Worm (Caenorhabditis elegans) whole organism, young adult: ENCODE measurements around the gene ndua-12.

Source experiments
- B0336.3 ChIP-seq: fragments of 200-800 bp; sonication (Bioruptor generic); IDR thresholded peaks from 2 replicates; pipeline ENCODE4 v1.3.6; 2022; ENCODE audit warnings: missing genetic modification characterization, missing compliant biosample characterization
- C17E4.6 ChIP-seq: fragments of 200-800 bp; sonication (Bioruptor generic); IDR thresholded peaks from 2 replicates; pipeline ENCODE4 v1.3.6; 2022; ENCODE audit warnings: missing genetic modification reagents, missing genetic modification characterization, missing compliant biosample characterization
- F23B12.7 ChIP-seq: sonication (generic microtip); optimal IDR thresholded peaks from 2 replicates; lab custom pipeline; 2017; ENCODE audit warnings: missing genetic modification characterization, mild to moderate bottlenecking, missing compliant biosample characterization, antibody characterized with exemption, moderate library complexity; ENCODE audit not compliant: insufficient read depth
- F37B4.10 ChIP-seq: fragments of 200-800 bp; sonication (Bioruptor generic); IDR thresholded peaks from 2 replicates; pipeline ENCODE4 v1.3.6; 2022; ENCODE audit warnings: missing genetic modification characterization, missing compliant biosample characterization
- F39B2.1 ChIP-seq: fragments of 200-800 bp; sonication (Bioruptor generic); IDR thresholded peaks from 2 replicates; pipeline ENCODE4 v1.3.6; 2022; ENCODE audit warnings: missing genetic modification reagents, missing genetic modification characterization, missing compliant biosample characterization
- F49E8.2 ChIP-seq: sonication (generic microtip); optimal IDR thresholded peaks from 3 replicates; lab custom pipeline; 2017; ENCODE audit warnings: missing genetic modification characterization, mild to moderate bottlenecking, missing compliant biosample characterization, antibody characterized with exemption, moderate library complexity; ENCODE audit not compliant: insufficient read depth
- F55B11.4 ChIP-seq: sonication (generic microtip); optimal IDR thresholded peaks from 2 replicates; lab custom pipeline; 2016; ENCODE audit warnings: missing compliant biosample characterization, missing genetic modification characterization, borderline replicate concordance; ENCODE audit not compliant: insufficient read depth
- K12H6.12 ChIP-seq: fragments of 200-800 bp; sonication (Bioruptor generic); optimal IDR thresholded peaks from 2 replicates; lab custom pipeline; 2018; ENCODE audit warnings: mild to moderate bottlenecking, missing genetic modification characterization, missing compliant biosample characterization
- T07F8.4 ChIP-seq: sonication (generic microtip); optimal IDR thresholded peaks from 2 replicates; lab custom pipeline; 2016; ENCODE audit warnings: mild to moderate bottlenecking, missing genetic modification characterization, moderate library complexity, missing compliant biosample characterization
- Y56A3A.18 ChIP-seq: fragments of 200-800 bp; sonication (Bioruptor generic); IDR thresholded peaks from 2 replicates; pipeline ENCODE4 v1.3.6; 2022; ENCODE audit warnings: missing genetic modification reagents, missing genetic modification characterization, missing compliant biosample characterization
- Y95B8A.8 ChIP-seq: fragments of 200-800 bp; sonication (Bioruptor generic); IDR thresholded peaks from 2 replicates; pipeline ENCODE4 v1.3.6; 2022; ENCODE audit warnings: missing genetic modification reagents, missing genetic modification characterization, missing compliant biosample characterization
- ZK185.1 ChIP-seq: sonication (generic microtip); optimal IDR thresholded peaks from 2 replicates; lab custom pipeline; 2016; ENCODE audit warnings: mild to moderate bottlenecking, missing genetic modification characterization, missing compliant biosample characterization; ENCODE audit not compliant: poor library complexity, severe bottlenecking
- akir-1 ChIP-seq: fragments of 200-800 bp; sonication (Bioruptor generic); optimal IDR thresholded peaks from 2 replicates; lab custom pipeline; 2018; ENCODE audit warnings: mild to moderate bottlenecking, missing genetic modification characterization, moderate library complexity, missing compliant biosample characterization
- ama-1 ChIP-seq, 3 experiments: fragments of 150-350 bp in 1 of 3; sonication (generic microtip) in 2 of 3; optimal IDR thresholded peaks; 2 replicates each; lab custom pipeline; 2014 to 2018; ENCODE audit warnings: missing biosample characterization in 2 of 3, missing genetic modification characterization in 2 of 3, missing genetic modification reagents in 2 of 3
- aptf-3 ChIP-seq: fragments of 200-800 bp; sonication (Bioruptor generic); IDR thresholded peaks from 2 replicates; pipeline ENCODE4 v1.3.6; 2022; ENCODE audit warnings: missing genetic modification characterization, missing compliant biosample characterization
- atf-7 ChIP-seq: sonication (generic microtip); optimal IDR thresholded peaks from 2 replicates; lab custom pipeline; 2017; ENCODE audit warnings: mild to moderate bottlenecking, missing genetic modification characterization, missing compliant biosample characterization
- attf-3 ChIP-seq: fragments of 200-800 bp; sonication (Bioruptor generic); conservative IDR thresholded peaks from 2 replicates; pipeline ENCODE4 v1.3.6; 2022; ENCODE audit warnings: missing genetic modification reagents, missing genetic modification characterization, missing compliant biosample characterization
- cebp-1 ChIP-seq, 2 experiments: fragments of 200-800 bp in 1 of 2; sonication (Bioruptor generic) in 1 of 2; sonication (generic microtip) in 1 of 2; IDR thresholded peaks in 1 of 2; optimal IDR thresholded peaks in 1 of 2; 2 replicates each; pipeline versions ENCODE4 v1.3.6 to Lab custom; 2017 to 2022; ENCODE audit warnings: missing compliant biosample characterization in 2 of 2, missing genetic modification characterization in 2 of 2, mild to moderate bottlenecking in 1 of 2, missing genetic modification reagents in 1 of 2, moderate library complexity in 1 of 2
- ceh-58 ChIP-seq: fragments of 200-800 bp; sonication (Bioruptor generic); IDR thresholded peaks from 2 replicates; pipeline ENCODE4 v1.3.6; 2022; ENCODE audit warnings: missing genetic modification characterization, missing compliant biosample characterization
- egl-18 ChIP-seq: fragments of 200-800 bp; sonication (Bioruptor generic); IDR thresholded peaks from 2 replicates; pipeline ENCODE4 v1.3.6; 2022; ENCODE audit warnings: missing genetic modification reagents, missing genetic modification characterization, missing compliant biosample characterization
- ekl-4 ChIP-seq: fragments of 200-800 bp; sonication (Bioruptor generic); IDR thresholded peaks from 2 replicates; pipeline ENCODE4 v1.3.6; 2022; ENCODE audit warnings: missing genetic modification reagents, missing genetic modification characterization, missing compliant biosample characterization
- fkh-3 ChIP-seq: sonication (generic microtip); optimal IDR thresholded peaks from 2 replicates; lab custom pipeline; 2016; ENCODE audit warnings: mild to moderate bottlenecking, missing genetic modification characterization, missing compliant biosample characterization
- hmg-1.2 ChIP-seq: fragments of 200-800 bp; sonication (Bioruptor generic); IDR thresholded peaks from 2 replicates; pipeline ENCODE4 v1.3.6; 2022; ENCODE audit warnings: missing genetic modification reagents, missing genetic modification characterization, missing compliant biosample characterization
- hsf-1 ChIP-seq: fragments of 200-800 bp; sonication (Bioruptor generic); IDR thresholded peaks from 2 replicates; pipeline ENCODE4 v1.3.6; 2022; ENCODE audit warnings: missing genetic modification reagents, missing genetic modification characterization, missing compliant biosample characterization
- let-607 ChIP-seq, 2 experiments: fragments of 200-800 bp in 1 of 2; sonication (Bioruptor generic) in 1 of 2; sonication (generic microtip) in 1 of 2; optimal IDR thresholded peaks; 2 replicates each; lab custom pipeline; 2016 to 2018; ENCODE audit warnings: mild to moderate bottlenecking in 2 of 2, missing compliant biosample characterization in 2 of 2, missing genetic modification characterization in 2 of 2, moderate library complexity in 2 of 2, missing genotype in 1 of 2
- lin-35 ChIP-seq, 3 experiments: fragments of 150-350 bp in 2 of 3; sonication (generic microtip) in 1 of 3; optimal IDR thresholded peaks; 2 replicates each; lab custom pipeline; 2014 to 2018; ENCODE audit warnings: missing biosample characterization in 3 of 3, missing genetic modification characterization in 3 of 3, missing genetic modification reagents in 3 of 3
- madf-10 ChIP-seq: sonication (generic microtip); optimal IDR thresholded peaks from 2 replicates; lab custom pipeline; 2016; ENCODE audit warnings: mild to moderate bottlenecking, missing genetic modification characterization, missing compliant biosample characterization
- madf-6 ChIP-seq: fragments of 200-800 bp; sonication (Bioruptor generic); IDR thresholded peaks from 2 replicates; pipeline ENCODE4 v1.3.6; 2022; ENCODE audit warnings: missing genetic modification reagents, missing genetic modification characterization, missing compliant biosample characterization
- nhr-120 ChIP-seq: fragments of 200-800 bp; sonication (Bioruptor generic); IDR thresholded peaks from 2 replicates; pipeline ENCODE4 v1.3.6; 2022; ENCODE audit warnings: missing genetic modification characterization, missing compliant biosample characterization
- nhr-80 ChIP-seq: sonication (generic microtip); optimal IDR thresholded peaks from 2 replicates; lab custom pipeline; 2016; ENCODE audit warnings: missing genetic modification characterization, missing compliant biosample characterization
- pha-4 ChIP-seq: fragments of 150-350 bp; sonication (generic microtip); optimal IDR thresholded peaks from 2 replicates; lab custom pipeline; 2014; ENCODE audit warnings: missing biosample characterization, missing genetic modification reagents, missing genetic modification characterization
- repo-1 ChIP-seq: sonication (generic microtip); optimal IDR thresholded peaks from 2 replicates; lab custom pipeline; 2017; ENCODE audit warnings: mild to moderate bottlenecking, missing genetic modification characterization, missing compliant biosample characterization
- rpc-1 ChIP-seq, 2 experiments: fragments of 150-350 bp in 1 of 2; sonication (generic microtip) in 1 of 2; optimal IDR thresholded peaks; 2 replicates each; lab custom pipeline; 2014 to 2018; ENCODE audit warnings: missing biosample characterization in 1 of 2, missing genetic modification characterization in 1 of 2, missing genetic modification reagents in 1 of 2, missing genotype in 1 of 2
- sdz-38 ChIP-seq: sonication (generic microtip); optimal IDR thresholded peaks from 2 replicates; lab custom pipeline; 2016; ENCODE audit warnings: missing genotype, missing genetic modification characterization, missing compliant biosample characterization
- sea-2 ChIP-seq: fragments of 200-800 bp; sonication (Bioruptor generic); IDR thresholded peaks from 2 replicates; pipeline ENCODE4 v1.3.6; 2022; ENCODE audit warnings: missing genetic modification characterization, missing compliant biosample characterization
- snpc-1.3 ChIP-seq: sonication (generic microtip); optimal IDR thresholded peaks from 2 replicates; lab custom pipeline; 2017; ENCODE audit warnings: missing genetic modification characterization, mild to moderate bottlenecking, missing compliant biosample characterization, antibody characterized with exemption, moderate library complexity, missing genotype, missing genetic modification reagents; ENCODE audit not compliant: insufficient read depth
- somi-1 ChIP-seq: fragments of 200-800 bp; sonication (Bioruptor generic); optimal IDR thresholded peaks from 2 replicates; lab custom pipeline; 2018; ENCODE audit warnings: mild to moderate bottlenecking, missing genetic modification characterization, missing compliant biosample characterization
- tbp1 ChIP-seq: fragments of 200-800 bp; sonication (Bioruptor generic); optimal IDR thresholded peaks from 2 replicates; lab custom pipeline; 2018; ENCODE audit warnings: mild to moderate bottlenecking, missing genetic modification characterization, missing compliant biosample characterization
- unc-130 ChIP-seq: sonication (generic microtip); optimal IDR thresholded peaks from 2 replicates; lab custom pipeline; 2016; ENCODE audit warnings: missing genetic modification reagents, missing genetic modification characterization, missing compliant biosample characterization
- unc-62 ChIP-seq: fragments of 150-350 bp; optimal IDR thresholded peaks from 2 replicates; lab custom pipeline; 2014; ENCODE audit warnings: missing biosample characterization, missing genetic modification reagents, missing genetic modification characterization
- xnd-1 ChIP-seq: sonication (generic microtip); optimal IDR thresholded peaks from 2 replicates; lab custom pipeline; 2016; ENCODE audit warnings: missing genotype, missing genetic modification reagents, missing genetic modification characterization, missing compliant biosample characterization
- ztf-18 ChIP-seq: sonication (generic microtip); optimal IDR thresholded peaks from 2 replicates; lab custom pipeline; 2016; ENCODE audit warnings: missing genotype, mild to moderate bottlenecking, missing genetic modification characterization, missing compliant biosample characterization
- ztf-22 ChIP-seq: fragments of 200-800 bp; sonication (Bioruptor generic); optimal IDR thresholded peaks from 2 replicates; lab custom pipeline; 2018; ENCODE audit warnings: mild to moderate bottlenecking, missing genetic modification characterization, moderate library complexity, missing compliant biosample characterization
- ztf-28 ChIP-seq: fragments of 200-800 bp; sonication (Bioruptor generic); IDR thresholded peaks from 2 replicates; pipeline ENCODE4 v1.3.6; 2022; ENCODE audit warnings: missing genetic modification reagents, missing genetic modification characterization, missing compliant biosample characterization
- ztf-3 ChIP-seq: fragments of 200-800 bp; sonication (Bioruptor generic); optimal IDR thresholded peaks from 2 replicates; lab custom pipeline; 2018; ENCODE audit warnings: mild to moderate bottlenecking, missing genetic modification characterization, missing compliant biosample characterization

Gene ndua-12

DNA sequence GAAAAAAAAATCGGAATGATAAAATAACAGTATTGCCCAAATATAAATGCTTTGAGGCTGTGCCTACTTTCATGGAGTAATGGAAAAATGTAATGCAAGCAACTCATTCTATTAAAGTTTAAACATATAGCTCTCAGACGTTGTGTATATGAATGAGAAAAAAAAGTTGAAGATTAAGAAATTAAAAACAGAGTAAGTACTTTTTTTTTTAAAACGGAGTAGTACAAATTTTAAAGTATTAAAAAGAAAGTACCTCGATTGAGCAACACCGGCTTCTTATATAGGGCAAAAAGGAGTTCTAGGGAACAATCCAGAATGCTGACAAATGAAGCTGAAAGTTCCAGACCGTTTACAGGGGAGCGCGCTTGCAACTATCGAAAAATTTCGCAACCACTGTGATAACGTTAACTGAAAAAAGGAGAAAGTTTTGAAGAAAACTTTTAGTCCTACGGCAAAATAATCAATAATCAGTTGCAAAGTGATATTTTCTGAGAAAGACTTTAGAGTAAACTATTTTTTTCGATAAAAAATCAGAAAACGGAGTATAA, 8.4 kb downstream of the ndua-12 start (continued):
- no peak for TF ChIP-seq C17E4.6 (GFP tag; lab: Robert Waterston, UW)
- TF ChIP-seq nhr-80 = peak; percentile 15
- no peak for TF ChIP-seq sdz-38 (tag; lab: Kevin White, UChicago)
- no peak for TF ChIP-seq F49E8.2 (tag; lab: Kevin White, UChicago)
- peak; percentile 97 for TF ChIP-seq cebp-1 (GFP tag; IDR thresholded peaks at IDR 0.05; lab: Robert Waterston, UW)
- TF ChIP-seq cebp-1 (tag; optimal IDR thresholded peaks at IDR 0.05; lab: Kevin White, UChicago) = peak; percentile 96
- peak in 1 of 2 experiments; percentile 38 for TF ChIP-seq let-607 (tag; optimal IDR thresholded peaks at IDR 0.05; lab: Kevin White, UChicago)
- TF ChIP-seq snpc-1.3 (tag; lab: Kevin White, UChicago) = no peak
- TF ChIP-seq hmg-1.2 = no peak
- TF ChIP-seq egl-18 (GFP tag; lab: Robert Waterston, UW) = no peak
- no peak for TF ChIP-seq somi-1 (GFP tag; lab: Kevin White, UChicago)
- peak; percentile 24 for TF ChIP-seq tbp1 (GFP tag; lab: Kevin White, UChicago)
- no peak for TF ChIP-seq ekl-4 (GFP tag; lab: Robert Waterston, UW)
- no peak for TF ChIP-seq F37B4.10 (GFP tag; lab: Robert Waterston, UW)
- peak; percentile 91 for TF ChIP-seq hsf-1 (GFP tag; lab: Robert Waterston, UW)
- peak; percentile 17 for TF ChIP-seq ztf-3 (GFP tag; lab: Kevin White, UChicago)
- peak; percentile 12 for TF ChIP-seq rpc-1 (optimal IDR thresholded peaks at IDR 0.05; lab: Kevin White, UChicago)
- TF ChIP-seq rpc-1 (tag; optimal IDR thresholded peaks at IDR 0.05; lab: Kevin White, UChicago) = no peak
- no peak for TF ChIP-seq ztf-18 (tag; lab: Kevin White, UChicago)
- TF ChIP-seq Y95B8A.8 (GFP tag; lab: Robert Waterston, UW) = no peak
- no peak for TF ChIP-seq ceh-58 (GFP tag; lab: Robert Waterston, UW)
- no peak for TF ChIP-seq akir-1 (GFP tag; lab: Kevin White, UChicago)
- TF ChIP-seq lin-35 (GFP tag; optimal IDR thresholded peaks at IDR 0.05; lab: Kevin White, UChicago) = no peak
- TF ChIP-seq sea-2 (GFP tag; lab: Robert Waterston, UW) = no peak
- no peak for TF ChIP-seq B0336.3 (GFP tag; lab: Robert Waterston, UW)
- TF ChIP-seq ama-1 (optimal IDR thresholded peaks at IDR 0.05; lab: Kevin White, UChicago) = no peak
- no peak for TF ChIP-seq ama-1 (GFP tag; optimal IDR thresholded peaks at IDR 0.05; lab: Kevin White, UChicago)
- TF ChIP-seq madf-6 (GFP tag; lab: Robert Waterston, UW) = no peak
- no peak for TF ChIP-seq ztf-28 (GFP tag; lab: Robert Waterston, UW)
- TF ChIP-seq xnd-1 = no peak
- no peak for TF ChIP-seq K12H6.12 (tag; lab: Kevin White, UChicago)
- TF ChIP-seq Y56A3A.18 (GFP tag; lab: Robert Waterston, UW) = no peak
- TF ChIP-seq unc-62 = no peak
- TF ChIP-seq madf-10 (tag; lab: Kevin White, UChicago) = peak; percentile 20

DNA sequence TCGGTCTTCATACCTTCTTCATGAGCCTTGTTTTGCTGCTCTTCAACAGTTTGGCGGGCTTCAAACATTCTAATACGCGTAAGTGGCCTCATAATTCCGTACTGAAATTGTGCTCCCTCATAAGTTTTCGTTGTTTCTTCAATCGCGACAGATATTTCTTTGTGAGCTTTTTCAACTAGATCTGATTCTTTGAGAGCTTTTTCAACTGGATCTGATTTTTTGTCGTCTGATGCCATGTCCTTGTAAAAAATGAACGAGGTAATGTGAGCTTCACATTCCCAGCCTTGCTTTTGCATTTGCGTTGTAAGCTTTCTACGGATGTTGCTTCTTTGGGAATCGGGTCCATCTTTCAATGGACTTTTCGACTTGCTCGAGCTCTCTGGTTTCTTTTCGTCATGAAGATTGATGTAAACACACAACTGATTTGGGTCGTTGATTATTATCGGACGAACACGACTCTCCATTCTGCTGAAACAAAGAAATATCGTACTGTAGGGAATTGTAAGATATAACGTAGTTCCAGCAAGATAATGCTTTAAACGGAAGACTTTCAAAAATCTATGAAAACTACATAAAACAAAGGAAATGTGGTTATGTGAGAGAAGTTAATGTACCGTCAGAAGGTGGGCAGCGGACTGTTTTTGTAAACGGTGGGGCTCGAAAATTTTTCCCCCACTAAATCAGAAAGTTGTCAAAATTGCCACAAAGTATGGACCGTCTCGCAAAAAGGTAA, 9.3 kb downstream of the ndua-12 start, which contains the start of gene Y94H6A.10:
Gene Y94H6A.10, minus strand, starts transcription at position 464 of the 733 bp plus-strand sequence.
- TF ChIP-seq ceh-58 (GFP tag; lab: Robert Waterston, UW) (no peak), ZK185.1 (peak; percentile 34), F23B12.7 (tag; lab: Kevin White, UChicago) (no peak), aptf-3 (GFP tag; lab: Robert Waterston, UW) (no peak), F55B11.4 (no peak), attf-3 (no peak), repo-1 (tag; lab: Kevin White, UChicago) (no peak), sea-2 (GFP tag; lab: Robert Waterston, UW) (no peak), fkh-3 (tag; lab: Kevin White, UChicago) (no peak), ztf-22 (GFP tag; lab: Kevin White, UChicago) (no peak), pha-4 (no peak), atf-7 (peak; percentile 24), F39B2.1 (GFP tag; lab: Robert Waterston, UW) (no peak), ztf-28 (GFP tag; lab: Robert Waterston, UW) (no peak), T07F8.4 (tag; lab: Kevin White, UChicago) (no peak), nhr-120 (GFP tag; lab: Robert Waterston, UW) (no peak), unc-130 (GFP tag; lab: Kevin White, UChicago) (no peak)
